Worm (Caenorhabditis elegans) whole organism, early embryonic: ENCODE measurements around the gene cyp-34A7.

Experiments
- ama-1 ChIP-seq: fragments of 150-350 bp; optimal IDR thresholded peaks from 2 replicates; lab custom pipeline; 2014
- ceh-13 ChIP-seq: fragments of 200-800 bp; sonication (Bioruptor generic); optimal IDR thresholded peaks from 2 replicates; lab custom pipeline; 2018; ENCODE audit warnings: mild to moderate bottlenecking, missing genetic modification characterization, missing compliant biosample characterization
- ceh-36 ChIP-seq: sonication (generic microtip); optimal IDR thresholded peaks from 2 replicates; lab custom pipeline; 2016; ENCODE audit warnings: missing genetic modification characterization, inconsistent platforms, missing compliant biosample characterization
- tbx-11 ChIP-seq: fragments of 200-800 bp; sonication (Bioruptor generic); IDR thresholded peaks from 2 replicates; pipeline ENCODE4 v1.3.6; 2022; ENCODE audit warnings: missing genetic modification characterization, missing compliant biosample characterization

DNA sequence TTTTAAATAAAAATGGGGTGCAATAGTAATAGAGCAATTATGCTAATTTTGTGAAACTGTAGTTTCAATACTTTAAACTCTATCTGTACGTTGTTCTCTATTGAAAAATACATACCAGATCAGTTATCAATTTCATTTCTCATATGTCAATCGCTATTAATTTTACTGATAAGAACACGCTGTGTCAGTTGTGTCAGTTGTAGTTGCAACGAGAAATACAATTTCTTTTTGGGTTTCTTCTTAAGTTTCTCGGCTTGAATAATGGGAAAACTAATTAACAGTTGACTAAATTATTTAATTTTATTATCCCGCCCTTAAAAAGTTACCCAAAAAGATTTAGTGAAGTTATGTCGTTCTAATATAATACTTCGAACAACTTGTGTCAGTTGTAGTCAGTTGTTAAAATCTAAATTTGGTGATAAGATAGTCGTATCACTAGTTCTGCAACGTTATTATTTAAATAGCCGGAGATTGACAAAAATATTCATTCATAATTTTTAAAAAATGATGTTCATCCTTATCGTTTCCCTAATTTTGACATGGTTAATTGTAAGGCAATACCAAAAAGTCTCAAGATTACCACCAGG is 27.6 kb downstream of the cyp-34A7 start, which contains the start of gene cyp-35A5:
- TF ChIP-seq ceh-36 (tag; lab: Kevin White, UChicago): no peak
- no peak for TF ChIP-seq tbx-11 (GFP tag; lab: Robert Waterston, UW)
- TF ChIP-seq ceh-13 (GFP tag; lab: Kevin White, UChicago): no peak
- no peak for TF ChIP-seq ama-1 (lab: Kevin White, UChicago)
